Fruit fly (Drosophila melanogaster) whole organism, embryonic: ENCODE results near the gene CG43218.

Experiments used
- Abd-B ChIP-seq: fragments of 200-800 bp; sonication (Bioruptor generic); optimal IDR thresholded peaks from 2 replicates; lab custom pipeline; 2018; ENCODE audit warnings: missing biosample characterization, mild to moderate bottlenecking, missing genetic modification characterization, moderate library complexity
- Atf3 ChIP-seq: fragments of 200-800 bp; sonication (Bioruptor generic); optimal IDR thresholded peaks from 3 replicates; lab custom pipeline; 2016; ENCODE audit warnings: missing biosample characterization, missing genetic modification characterization
- CG10209 ChIP-seq: fragments of 200-800 bp; sonication (Bioruptor generic); optimal IDR thresholded peaks from 3 replicates; lab custom pipeline; 2017; ENCODE audit warnings: missing biosample characterization, mild to moderate bottlenecking, missing genetic modification characterization, missing genetic modification reagents
- CG11560 ChIP-seq: fragments of 200-800 bp; sonication (Bioruptor generic); IDR thresholded peaks from 3 replicates; pipeline ENCODE4 v1.3.6; 2022; ENCODE audit warnings: missing biosample characterization, missing genetic modification characterization
- CG1233 ChIP-seq: fragments of 200-800 bp; sonication (Bioruptor generic); optimal IDR thresholded peaks from 4 replicates; lab custom pipeline; 2018; ENCODE audit warnings: missing biosample characterization, mild to moderate bottlenecking, missing genetic modification characterization
- CG14860 ChIP-seq: fragments of 200-800 bp; sonication (Bioruptor generic); IDR thresholded peaks from 3 replicates; pipeline ENCODE4 v1.3.6; 2022; ENCODE audit warnings: missing biosample characterization, missing genetic modification characterization; ENCODE audit not compliant: partially characterized antibody
- CG1529 ChIP-seq: fragments of 200-800 bp; sonication (Bioruptor generic); optimal IDR thresholded peaks from 3 replicates; lab custom pipeline; 2018; ENCODE audit warnings: missing biosample characterization, missing genetic modification characterization
- CG17829 ChIP-seq: fragments of 200-800 bp; optimal IDR thresholded peaks from 2 replicates; lab custom pipeline; 2019; ENCODE audit warnings: missing biosample characterization, mild to moderate bottlenecking, missing genetic modification characterization, moderate library complexity
- CG18262 ChIP-seq: fragments of 200-800 bp; optimal IDR thresholded peaks from 3 replicates; lab custom pipeline; 2019; ENCODE audit warnings: missing biosample characterization, mild to moderate bottlenecking, missing genetic modification characterization, moderate library complexity
- CG2712 ChIP-seq: fragments of 200-800 bp; optimal IDR thresholded peaks from 3 replicates; lab custom pipeline; 2019; ENCODE audit warnings: missing biosample characterization, mild to moderate bottlenecking, missing genetic modification characterization, moderate library complexity
- CG31388 ChIP-seq: fragments of 200-800 bp; sonication (Bioruptor generic); optimal IDR thresholded peaks from 2 replicates; lab custom pipeline; 2016; ENCODE audit warnings: missing biosample characterization, missing genetic modification characterization
- CG31441 ChIP-seq: fragments of 200-800 bp; sonication (Bioruptor generic); IDR thresholded peaks from 2 replicates; pipeline ENCODE4 v1.3.6; 2022; ENCODE audit warnings: missing biosample characterization, missing genetic modification characterization
- CG3281 ChIP-seq: fragments of 200-800 bp; sonication (Bioruptor generic); optimal IDR thresholded peaks from 3 replicates; lab custom pipeline; 2017; ENCODE audit warnings: missing biosample characterization, mild to moderate bottlenecking, missing genetic modification characterization
- CG3838 ChIP-seq: fragments of 200-800 bp; sonication (Bioruptor generic); optimal IDR thresholded peaks from 3 replicates; lab custom pipeline; 2016; ENCODE audit warnings: missing biosample characterization, missing genetic modification characterization
- CG5245 ChIP-seq: fragments of 200-800 bp; sonication (Bioruptor generic); optimal IDR thresholded peaks from 3 replicates; lab custom pipeline; 2016; ENCODE audit warnings: missing biosample characterization, missing genetic modification characterization
- CG8089 ChIP-seq: fragments of 200-800 bp; sonication (Bioruptor generic); optimal IDR thresholded peaks from 3 replicates; lab custom pipeline; 2016; ENCODE audit warnings: missing biosample characterization, missing genetic modification characterization
- CG8388 ChIP-seq: fragments of 200-800 bp; sonication (Bioruptor generic); optimal IDR thresholded peaks from 2 replicates; lab custom pipeline; 2019; ENCODE audit warnings: missing biosample characterization, mild to moderate bottlenecking, missing genetic modification characterization, moderate library complexity
- CG8924 ChIP-seq: fragments of 200-800 bp; optimal IDR thresholded peaks from 3 replicates; lab custom pipeline; 2019; ENCODE audit warnings: missing biosample characterization, mild to moderate bottlenecking, missing genetic modification characterization, moderate library complexity
- CG9609 ChIP-seq: fragments of 200-800 bp; sonication (Bioruptor generic); optimal IDR thresholded peaks from 3 replicates; lab custom pipeline; 2016; ENCODE audit warnings: missing biosample characterization, missing genetic modification characterization
- CG9876 ChIP-seq: fragments of 200-800 bp; sonication (Bioruptor generic); optimal IDR thresholded peaks from 2 replicates; lab custom pipeline; 2016; ENCODE audit warnings: missing biosample characterization, missing genetic modification characterization
- D19A ChIP-seq: fragments of 200-800 bp; optimal IDR thresholded peaks from 3 replicates; lab custom pipeline; 2019; ENCODE audit warnings: missing biosample characterization, mild to moderate bottlenecking, missing genetic modification characterization, moderate library complexity
- Drgx ChIP-seq: fragments of 200-800 bp; sonication (Bioruptor generic); IDR thresholded peaks from 2 replicates; pipeline ENCODE4 v1.3.6; 2022; ENCODE audit warnings: missing biosample characterization, missing genetic modification characterization
- Hmr ChIP-seq: fragments of 200-800 bp; sonication (Bioruptor generic); optimal IDR thresholded peaks from 3 replicates; lab custom pipeline; 2017; ENCODE audit warnings: mild to moderate bottlenecking, missing biosample characterization, missing genetic modification reagents, missing genetic modification characterization
- Lhr ChIP-seq: fragments of 200-800 bp; sonication (Bioruptor generic); optimal IDR thresholded peaks from 3 replicates; lab custom pipeline; 2017; ENCODE audit warnings: mild to moderate bottlenecking, missing biosample characterization, missing genetic modification reagents, missing genetic modification characterization
- Meics ChIP-seq: fragments of 200-800 bp; sonication (Bioruptor generic); optimal IDR thresholded peaks from 2 replicates; lab custom pipeline; 2017; ENCODE audit warnings: missing biosample characterization, mild to moderate bottlenecking, missing genetic modification characterization
- NfI ChIP-seq: fragments of 200-800 bp; sonication (Bioruptor generic); optimal IDR thresholded peaks from 3 replicates; lab custom pipeline; 2018; ENCODE audit warnings: missing biosample characterization, mild to moderate bottlenecking, missing genetic modification characterization, moderate library complexity
- Opbp ChIP-seq: fragments of 200-800 bp; sonication (Bioruptor generic); IDR thresholded peaks from 3 replicates; pipeline ENCODE4 v1.3.6; 2022; ENCODE audit warnings: missing biosample characterization, missing genetic modification characterization; ENCODE audit not compliant: partially characterized antibody
- Six4 ChIP-seq: fragments of 200-800 bp; sonication (Bioruptor generic); optimal IDR thresholded peaks from 2 replicates; lab custom pipeline; 2016; ENCODE audit warnings: missing biosample characterization, missing genetic modification characterization
- Sox102F ChIP-seq: fragments of 200-800 bp; sonication (Bioruptor generic); optimal IDR thresholded peaks from 2 replicates; lab custom pipeline; 2018; ENCODE audit warnings: missing biosample characterization, mild to moderate bottlenecking, missing genetic modification characterization, moderate library complexity
- Stat92E ChIP-seq, 3 experiments: fragments of >200 bp in 2 of 3; fragments of 200-800 bp in 1 of 3; sonication (Bioruptor generic) in 1 of 3; optimal IDR thresholded peaks; 2 replicates each; lab custom pipeline; 2017 to 2019; ENCODE audit warnings: missing biosample characterization in 3 of 3, missing genetic modification characterization in 3 of 3, mild to moderate bottlenecking in 1 of 3, moderate library complexity in 1 of 3
- ase ChIP-seq: fragments of 200-800 bp; sonication (Bioruptor generic); IDR thresholded peaks from 3 replicates; pipeline ENCODE4 v1.3.6; 2022; ENCODE audit warnings: missing biosample characterization, missing genetic modification characterization
- bowl ChIP-seq: fragments of 200-800 bp; sonication (Bioruptor generic); IDR thresholded peaks from 2 replicates; pipeline ENCODE4 v1.3.6; 2022; ENCODE audit warnings: missing biosample characterization, missing genetic modification characterization
- bsh ChIP-seq, 2 experiments: fragments of 200-800 bp; sonication (Bioruptor generic); optimal IDR thresholded peaks; 2 replicates each; lab custom pipeline; 2017 to 2018; ENCODE audit warnings: mild to moderate bottlenecking in 2 of 2, missing biosample characterization in 2 of 2, missing genetic modification characterization in 2 of 2, moderate library complexity in 1 of 2
- dimm ChIP-seq: fragments of 200-800 bp; sonication (Bioruptor generic); IDR thresholded peaks from 2 replicates; pipeline ENCODE4 v1.3.6; 2022; ENCODE audit warnings: missing biosample characterization, missing genetic modification characterization
- exex ChIP-seq: fragments of 200-800 bp; sonication (Bioruptor generic); optimal IDR thresholded peaks from 4 replicates; lab custom pipeline; 2018; ENCODE audit warnings: missing biosample characterization, mild to moderate bottlenecking, missing genetic modification characterization, moderate library complexity
- eyg ChIP-seq: fragments of 200-800 bp; sonication (Bioruptor generic); optimal IDR thresholded peaks from 3 replicates; lab custom pipeline; 2016; ENCODE audit warnings: missing biosample characterization, missing genetic modification characterization
- fd102C ChIP-seq: fragments of 200-800 bp; sonication (Bioruptor generic); optimal IDR thresholded peaks from 2 replicates; lab custom pipeline; 2018; ENCODE audit warnings: missing biosample characterization, mild to moderate bottlenecking, missing genetic modification characterization, moderate library complexity
- gem ChIP-seq: fragments of 200-800 bp; sonication (Bioruptor generic); optimal IDR thresholded peaks from 2 replicates; lab custom pipeline; 2019; ENCODE audit warnings: missing biosample characterization, mild to moderate bottlenecking, missing genetic modification characterization, moderate library complexity
- gt ChIP-seq: fragments of 200-800 bp; sonication (Bioruptor generic); IDR thresholded peaks from 2 replicates; pipeline ENCODE4 v1.3.6; 2022; ENCODE audit warnings: missing biosample characterization, missing genetic modification characterization
- h ChIP-seq: fragments of >200 bp; optimal IDR thresholded peaks from 2 replicates; lab custom pipeline; 2017
- ham ChIP-seq: fragments of 200-800 bp; sonication (Bioruptor generic); IDR thresholded peaks from 2 replicates; pipeline ENCODE4 v1.3.6; 2022; ENCODE audit warnings: missing biosample characterization, missing genetic modification characterization
- ken ChIP-seq: fragments of 200-800 bp; sonication (Bioruptor generic); IDR thresholded peaks from 3 replicates; pipeline ENCODE4 v1.3.6; 2022; ENCODE audit warnings: missing biosample characterization, missing genetic modification characterization
- org-1 ChIP-seq: fragments of 200-800 bp; sonication (Bioruptor generic); optimal IDR thresholded peaks from 2 replicates; lab custom pipeline; 2017; ENCODE audit warnings: missing biosample characterization, missing genetic modification characterization
- sob ChIP-seq: fragments of 200-800 bp; sonication (Bioruptor generic); IDR thresholded peaks from 2 replicates; pipeline ENCODE4 v1.3.6; 2022; ENCODE audit warnings: missing biosample characterization, missing genetic modification characterization
- sqz ChIP-seq: fragments of 200-800 bp; sonication (Bioruptor generic); optimal IDR thresholded peaks from 3 replicates; lab custom pipeline; 2018; ENCODE audit warnings: missing biosample characterization, mild to moderate bottlenecking, missing genetic modification characterization
- ssp ChIP-seq: fragments of 200-800 bp; sonication (Bioruptor generic); IDR thresholded peaks from 2 replicates; pipeline ENCODE4 v1.3.6; 2022; ENCODE audit warnings: missing biosample characterization, missing genetic modification characterization
- unpg ChIP-seq: fragments of 200-800 bp; sonication (Bioruptor generic); optimal IDR thresholded peaks from 3 replicates; lab custom pipeline; 2018; ENCODE audit warnings: missing biosample characterization, mild to moderate bottlenecking, missing genetic modification characterization, moderate library complexity
- vfl ChIP-seq: fragments of 200-800 bp; sonication (Bioruptor generic); optimal IDR thresholded peaks from 2 replicates; lab custom pipeline; 2016; ENCODE audit warnings: missing biosample characterization, missing genetic modification characterization
- zfh1 ChIP-seq: fragments of 200-800 bp; sonication (Bioruptor generic); IDR thresholded peaks from 3 replicates; pipeline ENCODE4 v1.3.6; 2022; ENCODE audit warnings: missing biosample characterization, missing genetic modification characterization
- zfh2 ChIP-seq: fragments of 200-800 bp; sonication (Bioruptor generic); optimal IDR thresholded peaks from 2 replicates; lab custom pipeline; 2016; ENCODE audit warnings: missing biosample characterization, missing genetic modification characterization

CG43218 gene

DNA sequence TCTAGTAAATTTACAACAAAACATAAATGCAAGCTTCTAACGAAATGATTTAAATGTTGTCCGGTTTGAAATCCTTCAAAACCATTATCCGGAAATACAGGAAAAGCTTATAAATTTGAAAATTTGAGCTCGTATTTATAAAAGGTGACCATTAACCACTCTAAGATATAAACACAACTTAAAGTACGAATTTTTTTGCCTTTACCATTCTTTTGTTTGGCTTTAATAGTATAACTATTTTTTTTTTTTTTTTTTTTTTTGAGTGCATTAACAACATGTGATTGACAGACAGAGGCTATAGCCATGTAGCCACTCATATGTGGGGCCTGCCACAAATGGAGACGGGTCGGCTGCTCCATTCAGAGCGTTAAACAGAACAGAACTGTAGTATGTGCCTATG is 14.4 kb upstream of the CG43218 start:
- TF ChIP-seq Sox102F (GFP tag; lab: Kevin White, UChicago) (peak; percentile 1), CG31441 (GFP tag; lab: Robert Waterston, UW) (0 out of 2 replicates have a peak, but pooled peaks have one; percentile 20), CG18262 (peak; percentile 5), CG8089 (GFP tag; lab: Kevin White, UChicago) (no peak), Drgx (GFP tag; lab: Robert Waterston, UW) (0 out of 2 replicates have a peak, but pooled peaks have one; percentile 23), CG2712 (tag; lab: Kevin White, UChicago) (peak; percentile 0), gem (tag; lab: Kevin White, UChicago) (peak; percentile 19), CG9609 (no peak), ssp (no peak), h (lab: Kevin White, UChicago) (no peak)
- TF ChIP-seq, all 482 proteins: peak for 6

DNA sequence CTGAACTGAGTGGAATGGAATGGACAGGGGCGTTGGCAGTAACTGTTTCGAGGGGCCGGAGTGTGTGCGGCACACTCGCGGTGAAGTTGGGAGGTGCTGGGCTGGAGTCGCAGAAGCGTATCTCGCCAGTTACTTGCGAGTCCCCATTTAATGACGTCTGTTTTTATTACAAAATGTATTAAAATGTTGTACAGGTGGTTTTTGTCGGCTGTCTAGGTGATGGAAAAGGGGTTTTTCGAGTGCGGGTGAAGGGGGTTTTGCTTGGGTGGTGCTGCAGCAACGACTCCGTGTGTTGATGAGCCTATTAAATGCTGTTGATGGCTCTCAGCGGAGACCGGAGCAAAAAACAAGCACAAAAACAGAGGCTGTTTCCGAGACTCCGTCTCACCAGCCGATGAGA is 6.4 kb upstream of the CG43218 start:
- TF ChIP-seq Opbp (GFP tag; lab: Robert Waterston, UW) (no peak), ken (0 out of 3 replicates have a peak, but pooled peaks have one; percentile 34), CG10209 (GFP tag; lab: Kevin White, UChicago) (no peak), bsh (GFP tag; optimal IDR thresholded peaks at IDR 0.05; lab: Kevin White, UChicago) (peak; percentile 18 to 42), Hmr (GFP tag; lab: Kevin White, UChicago) (no peak), NfI (GFP tag; lab: Kevin White, UChicago) (peak; percentile 1), CG8924 (no peak), gt (no peak), sqz (GFP tag; lab: Kevin White, UChicago) (no peak), Six4 (no peak), ham (GFP tag; lab: Robert Waterston, UW) (no peak), ase (0 out of 3 replicates have a peak, but pooled peaks have one; percentile 19), dimm (no peak), org-1 (no peak), CG9876 (GFP tag; lab: Kevin White, UChicago) (no peak), Atf3 (no peak), CG11560 (no peak), Abd-B (GFP tag; lab: Kevin White, UChicago) (peak; percentile 66), CG1233 (GFP tag; lab: Kevin White, UChicago) (no peak), CG31388 (GFP tag; lab: Kevin White, UChicago) (no peak), bowl (GFP tag; lab: Robert Waterston, UW) (no peak), CG14860 (GFP tag; lab: Robert Waterston, UW) (no peak), Stat92E (GFP tag; optimal IDR thresholded peaks at IDR 0.05; lab: Kevin White, UChicago) (no peak), exex (no peak), eyg (no peak), vfl (GFP tag; lab: Kevin White, UChicago) (no peak), CG5245 (no peak), unpg (no peak), CG17829 (tag; lab: Kevin White, UChicago) (no peak), CG1529 (no peak), CG3838 (GFP tag; lab: Kevin White, UChicago) (no peak), CG3281 (no peak), fd102C (no peak), zfh2 (no peak), zfh1 (peak; percentile 49; the same call in 1 of the 3 replicates), CG8388 (GFP tag; lab: Kevin White, UChicago) (peak; percentile 7), Lhr (GFP tag; lab: Kevin White, UChicago) (no peak), Meics (GFP tag; lab: Kevin White, UChicago) (no peak), D19A (tag; lab: Kevin White, UChicago) (no peak), sob (0 out of 2 replicates have a peak, but pooled peaks have one; percentile 32)
